Fruit fly (Drosophila melanogaster) whole organism, wandering third instar larva: ENCODE data around the gene CG6398.

Experiments
- Abd-B ChIP-seq: fragments of >200 bp; optimal IDR thresholded peaks from 2 replicates; lab custom pipeline; 2017; ENCODE audit warnings: missing biosample characterization, missing genetic modification characterization
- CG32264 ChIP-seq: fragments of 200-800 bp; sonication (Bioruptor generic); optimal IDR thresholded peaks from 2 replicates; lab custom pipeline; 2016; ENCODE audit warnings: missing biosample characterization, missing genetic modification characterization
- CG9705 ChIP-seq: fragments of 200-800 bp; sonication (Bioruptor generic); optimal IDR thresholded peaks from 2 replicates; lab custom pipeline; 2018; ENCODE audit warnings: missing biosample characterization, mild to moderate bottlenecking, missing genetic modification characterization
- CrebA ChIP-seq: fragments of 200-800 bp; sonication (Bioruptor generic); optimal IDR thresholded peaks from 2 replicates; lab custom pipeline; 2016; ENCODE audit warnings: missing biosample characterization, mild to moderate bottlenecking, missing genetic modification characterization, borderline replicate concordance
- Dfd ChIP-seq: fragments of >200 bp; optimal IDR thresholded peaks from 2 replicates; lab custom pipeline; 2017; ENCODE audit warnings: missing biosample characterization, missing genetic modification characterization
- Dif ChIP-seq: fragments of 200-275, 200-300 bp; sonication (Bioruptor generic); optimal IDR thresholded peaks from 2 replicates; lab custom pipeline; 2018; ENCODE audit warnings: missing biosample characterization, missing genetic modification characterization; ENCODE audit not compliant: partially characterized antibody
- GATAd ChIP-seq: sonication (Bioruptor generic); optimal IDR thresholded peaks from 2 replicates; lab custom pipeline; 2016; ENCODE audit warnings: missing biosample characterization, missing genetic modification characterization
- HLH106 ChIP-seq: fragments of 200-800 bp; optimal IDR thresholded peaks from 3 replicates; lab custom pipeline; 2019; ENCODE audit warnings: missing biosample characterization, mild to moderate bottlenecking, missing genetic modification characterization, moderate library complexity
- Hnf4 ChIP-seq: fragments of 200-800 bp; sonication (Bioruptor generic); optimal IDR thresholded peaks from 2 replicates; lab custom pipeline; 2016; ENCODE audit warnings: missing biosample characterization, mild to moderate bottlenecking, missing genetic modification characterization
- Hr78 ChIP-seq: fragments of >200 bp; optimal IDR thresholded peaks from 2 replicates; lab custom pipeline; 2017; ENCODE audit warnings: missing biosample characterization, missing genetic modification characterization
- Hr83 ChIP-seq: fragments of 200-300 bp; sonication (Bioruptor generic); optimal IDR thresholded peaks from 2 replicates; lab custom pipeline; 2016; ENCODE audit warnings: missing biosample characterization, mild to moderate bottlenecking, missing genetic modification characterization, moderate library complexity; ENCODE audit not compliant: poor library complexity, severe bottlenecking
- Jra ChIP-seq: sonication (Bioruptor generic); optimal IDR thresholded peaks from 2 replicates; lab custom pipeline; 2016; ENCODE audit warnings: missing biosample characterization, missing genetic modification characterization
- Mio ChIP-seq: sonication (Bioruptor generic); optimal IDR thresholded peaks from 2 replicates; lab custom pipeline; 2016; ENCODE audit warnings: missing biosample characterization, missing genetic modification characterization
- Myc ChIP-seq: fragments of >200 bp; optimal IDR thresholded peaks from 2 replicates; lab custom pipeline; 2017
- N ChIP-seq: fragments of >200 bp; optimal IDR thresholded peaks from 2 replicates; lab custom pipeline; 2018; ENCODE audit warnings: missing biosample characterization, missing external identifiers, missing genetic modification characterization
- OdsH ChIP-seq: fragments of 200-800 bp; sonication (Bioruptor generic); optimal IDR thresholded peaks from 2 replicates; lab custom pipeline; 2016; ENCODE audit warnings: missing biosample characterization, mild to moderate bottlenecking, missing genetic modification characterization
- Rel ChIP-seq, 2 experiments: fragments of 200-800 bp; sonication (Bioruptor generic) in 1 of 2; optimal IDR thresholded peaks; 2 replicates in 1 of 2; 3 replicates in 1 of 2; lab custom pipeline; 2016 to 2019; ENCODE audit warnings: mild to moderate bottlenecking in 2 of 2, missing biosample characterization in 2 of 2, missing genetic modification characterization in 2 of 2, moderate library complexity in 1 of 2
- Sp1 ChIP-seq: fragments of 200-800 bp; sonication (Bioruptor generic); optimal IDR thresholded peaks from 3 replicates; lab custom pipeline; 2019; ENCODE audit warnings: missing biosample characterization, mild to moderate bottlenecking, missing genetic modification characterization, moderate library complexity
- Vsx2 ChIP-seq: fragments of 200-300, 225-300 bp; sonication (Bioruptor generic); optimal IDR thresholded peaks from 2 replicates; lab custom pipeline; 2018; ENCODE audit warnings: missing biosample characterization, missing genetic modification characterization; ENCODE audit not compliant: partially characterized antibody
- br ChIP-seq: fragments of 200-800 bp; sonication (Bioruptor generic); optimal IDR thresholded peaks from 2 replicates; lab custom pipeline; 2016; ENCODE audit warnings: missing biosample characterization, missing genetic modification characterization
- brk ChIP-seq: fragments of 200-800 bp; sonication (Bioruptor generic); optimal IDR thresholded peaks from 2 replicates; lab custom pipeline; 2016; ENCODE audit warnings: missing biosample characterization, mild to moderate bottlenecking, missing genetic modification characterization
- dl ChIP-seq, 2 experiments: fragments of 175-275, 200-275 bp in 1 of 2; fragments of 200-275 bp in 1 of 2; sonication (Bioruptor generic); optimal IDR thresholded peaks; lab custom pipeline; 2018; ENCODE audit warnings: mild to moderate bottlenecking in 2 of 2, missing biosample characterization in 2 of 2, missing genetic modification characterization in 2 of 2, moderate library complexity in 2 of 2; ENCODE audit not compliant: partially characterized antibody in 2 of 2, insufficient read depth in 1 of 2
- dmrt93B ChIP-seq: fragments of 200-800 bp; sonication (Bioruptor generic); optimal IDR thresholded peaks from 2 replicates; lab custom pipeline; 2018; ENCODE audit warnings: missing biosample characterization, mild to moderate bottlenecking, missing genetic modification characterization
- dsf ChIP-seq: sonication (Bioruptor generic); optimal IDR thresholded peaks from 2 replicates; lab custom pipeline; 2016; ENCODE audit warnings: missing biosample characterization, missing genetic modification characterization, borderline replicate concordance
- ey ChIP-seq: fragments of 200-800 bp; sonication (Bioruptor generic); optimal IDR thresholded peaks from 2 replicates; lab custom pipeline; 2016; ENCODE audit warnings: missing biosample characterization, missing genetic modification characterization
- foxo ChIP-seq, 2 experiments: fragments of 200-800 bp; sonication (Bioruptor generic); optimal IDR thresholded peaks; 2 replicates in 1 of 2; 3 replicates in 1 of 2; lab custom pipeline; 2016 to 2017; ENCODE audit warnings: missing biosample characterization in 2 of 2, missing genetic modification characterization in 2 of 2
- fru ChIP-seq: fragments of 200-800 bp; sonication (Bioruptor generic); optimal IDR thresholded peaks from 3 replicates; lab custom pipeline; 2016; ENCODE audit warnings: missing biosample characterization, mild to moderate bottlenecking, missing genetic modification characterization
- h ChIP-seq: fragments of 200-800 bp; sonication (Bioruptor generic); optimal IDR thresholded peaks from 3 replicates; lab custom pipeline; 2016; ENCODE audit warnings: missing biosample characterization, mild to moderate bottlenecking, missing genetic modification characterization
- jim ChIP-seq: fragments of 175-275, 200-325 bp; sonication (Bioruptor generic); optimal IDR thresholded peaks from 2 replicates; lab custom pipeline; 2016; ENCODE audit warnings: missing biosample characterization, mild to moderate bottlenecking, missing genetic modification characterization
- lola ChIP-seq: fragments of >200 bp; optimal IDR thresholded peaks from 2 replicates; lab custom pipeline; 2017; ENCODE audit warnings: missing biosample characterization, missing genetic modification characterization
- pan ChIP-seq: fragments of >200 bp; optimal IDR thresholded peaks from 2 replicates; lab custom pipeline; 2017
- psq ChIP-seq: fragments of 200-800 bp; sonication (Bioruptor generic); optimal IDR thresholded peaks from 3 replicates; lab custom pipeline; 2017; ENCODE audit warnings: missing biosample characterization, mild to moderate bottlenecking, missing genetic modification characterization, moderate library complexity
- rgr ChIP-seq: fragments of 200-800 bp; sonication (Bioruptor generic); optimal IDR thresholded peaks from 3 replicates; lab custom pipeline; 2016; ENCODE audit warnings: missing biosample characterization, mild to moderate bottlenecking, missing genetic modification characterization
- sage ChIP-seq: fragments of 200-800 bp; sonication (Bioruptor generic); optimal IDR thresholded peaks from 2 replicates; lab custom pipeline; 2016; ENCODE audit warnings: missing biosample characterization, mild to moderate bottlenecking, missing genetic modification characterization
- sv ChIP-seq: fragments of 200-800 bp; sonication (Bioruptor generic); optimal IDR thresholded peaks from 3 replicates; lab custom pipeline; 2016; ENCODE audit warnings: missing biosample characterization, missing genetic modification characterization
- tai ChIP-seq: sonication (Bioruptor generic); optimal IDR thresholded peaks from 2 replicates; lab custom pipeline; 2016; ENCODE audit warnings: missing biosample characterization, missing genetic modification characterization
- usp ChIP-seq: fragments of >200 bp; optimal IDR thresholded peaks from 2 replicates; lab custom pipeline; 2017; ENCODE audit warnings: missing biosample characterization, missing genetic modification characterization
- woc ChIP-seq: sonication (Bioruptor generic); optimal IDR thresholded peaks from 2 replicates; lab custom pipeline; 2016; ENCODE audit warnings: missing biosample characterization, mild to moderate bottlenecking, missing genetic modification characterization

Gene CG6398

DNA sequence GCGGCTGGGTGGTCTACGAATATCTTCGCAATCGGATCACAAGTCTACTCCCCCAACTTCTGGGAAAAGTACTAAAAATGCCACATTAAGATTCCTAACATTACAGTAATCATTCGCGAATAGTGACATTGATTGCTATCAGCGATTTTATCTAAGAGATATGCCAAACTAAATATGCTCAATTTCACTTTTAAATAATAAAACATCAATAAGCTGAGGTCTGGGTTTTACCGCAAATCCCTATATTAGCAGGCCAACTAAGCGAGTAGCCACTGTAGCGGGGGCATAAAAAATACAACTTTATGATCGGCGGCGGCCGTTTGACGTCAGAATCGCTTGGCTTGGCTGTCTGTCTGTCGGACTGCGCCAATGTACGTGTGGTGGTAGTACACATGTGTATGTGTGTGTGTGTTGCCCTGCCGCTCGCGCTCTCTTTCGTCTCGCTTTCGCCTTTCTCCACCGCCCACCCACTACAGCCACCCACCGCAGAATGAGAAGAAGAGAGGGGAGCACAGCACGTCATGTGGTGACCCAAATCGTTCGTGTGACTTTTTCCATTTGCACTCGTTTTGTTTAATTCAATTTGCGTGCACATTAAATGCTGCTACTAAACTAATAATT is 49.8 kb downstream of the CG6398 start:
- peak; percentile 92 to 98 for TF ChIP-seq foxo (GFP tag; optimal IDR thresholded peaks at IDR 0.05; lab: Kevin White, UChicago)
- peak; percentile 51 for TF ChIP-seq Rel (GFP tag; optimal IDR thresholded peaks at IDR 0.05; lab: Kevin White, UChicago)
- TF ChIP-seq Rel (tag; optimal IDR thresholded peaks at IDR 0.05; lab: Kevin White, UChicago), result peak; percentile 89
- TF ChIP-seq fru (GFP tag; lab: Kevin White, UChicago), result peak; percentile 97
- TF ChIP-seq Dfd (GFP tag; lab: Kevin White, UChicago), result no peak
- peak; percentile 98 for TF ChIP-seq ey (GFP tag; lab: Kevin White, UChicago)
- TF ChIP-seq h, result peak; percentile 96
- peak; percentile 83 for TF ChIP-seq CrebA (GFP tag; lab: Kevin White, UChicago)
- TF ChIP-seq sage, result peak; percentile 57
- peak; percentile 96 for TF ChIP-seq Sp1 (GFP tag; lab: Kevin White, UChicago)
- TF ChIP-seq Vsx2 (GFP tag; lab: Kevin White, UChicago), result no peak
- peak; percentile 93 for TF ChIP-seq tai
- TF ChIP-seq HLH106 (tag; lab: Kevin White, UChicago), result peak; percentile 97
- TF ChIP-seq Myc, result no peak
- peak in 1 of 2 experiments; percentile 34 for TF ChIP-seq dl (GFP tag; optimal IDR thresholded peaks at IDR 0.05; lab: Kevin White, UChicago; ENCODE audit: insufficient read depth in 1 of 2, partially characterized antibody in 2 of 2)
- no peak for TF ChIP-seq usp (GFP tag; lab: Kevin White, UChicago)
- TF ChIP-seq Dif (GFP tag; lab: Kevin White, UChicago), result no peak
- no peak for TF ChIP-seq Hr78
- TF ChIP-seq lola, result no peak
- TF ChIP-seq Hnf4, result peak; percentile 97
- TF ChIP-seq N (GFP tag; lab: Kevin White, UChicago), result no peak
- TF ChIP-seq GATAd (GFP tag; lab: Kevin White, UChicago), result peak; percentile 84
- TF ChIP-seq rgr, result peak; percentile 97
- TF ChIP-seq pan (lab: Kevin White, UChicago), result no peak
- peak; percentile 84 for TF ChIP-seq Mio (GFP tag; lab: Kevin White, UChicago)
- TF ChIP-seq OdsH (GFP tag; lab: Kevin White, UChicago), result peak; percentile 96
- no peak for TF ChIP-seq Abd-B (GFP tag; lab: Kevin White, UChicago)
- TF ChIP-seq sv (GFP tag; lab: Kevin White, UChicago), result peak; percentile 92
- TF ChIP-seq br (GFP tag; lab: Kevin White, UChicago), result peak; percentile 97
- TF ChIP-seq Jra (GFP tag; lab: Kevin White, UChicago), result peak; percentile 93
- TF ChIP-seq dsf (GFP tag; lab: Kevin White, UChicago), result peak; percentile 80
- peak; percentile 86 for TF ChIP-seq CG9705 (GFP tag; lab: Kevin White, UChicago)
- TF ChIP-seq psq (GFP tag; lab: Kevin White, UChicago), result peak; percentile 92
- peak; percentile 95 for TF ChIP-seq CG32264 (GFP tag; lab: Kevin White, UChicago)
- TF ChIP-seq jim (GFP tag; lab: Kevin White, UChicago), result peak; percentile 50
- peak; percentile 74 for TF ChIP-seq Hr83
- peak; percentile 92 for TF ChIP-seq woc (GFP tag; lab: Kevin White, UChicago)
- TF ChIP-seq dmrt93B (GFP tag; lab: Kevin White, UChicago), result peak; percentile 89
- peak; percentile 80 for TF ChIP-seq brk (GFP tag; lab: Kevin White, UChicago)
